Fruit fly (Drosophila melanogaster): Measurements from ENCODE around the gene GstO3.

The GstO3 gene

DNA sequence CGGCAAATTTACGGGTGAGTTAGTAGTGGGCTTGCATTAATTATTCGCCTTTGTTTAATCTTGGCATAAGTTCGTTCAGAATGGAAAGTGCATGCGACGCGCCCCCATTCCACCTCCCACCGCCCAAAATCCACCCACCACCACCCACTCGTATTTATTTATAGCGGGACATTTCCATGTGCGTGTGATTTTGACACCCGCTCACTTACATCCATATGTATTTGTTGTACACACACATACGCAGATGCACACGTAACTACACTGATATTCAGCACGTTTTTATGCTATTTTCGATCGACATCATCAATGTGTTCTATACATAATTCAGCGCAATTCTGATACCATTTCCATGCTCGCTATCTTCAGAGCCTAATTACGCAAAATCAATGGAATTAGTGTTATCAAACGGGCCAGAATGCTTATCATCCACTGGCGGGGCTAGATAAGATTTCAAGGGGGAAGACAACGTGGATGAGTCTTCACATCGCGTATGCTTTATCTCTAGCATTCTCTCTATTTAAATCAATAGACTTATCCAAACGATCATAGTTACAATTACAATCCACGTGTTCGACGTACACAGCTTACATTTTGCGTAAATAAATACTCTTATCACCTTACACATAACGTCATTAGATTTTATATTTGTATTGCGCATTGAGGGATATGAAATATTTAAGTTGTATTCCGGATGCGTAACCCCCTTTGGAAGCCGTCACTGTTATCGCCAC is 7.2 kb downstream of the GstO3 start:
- TF ChIP-seq ovo (GFP tag; optimal IDR thresholded peaks at IDR 0.05) (peak; percentile 74), CG7045 (GFP tag; optimal IDR thresholded peaks at IDR 0.05) (peak; percentile 7), cic (GFP tag; optimal IDR thresholded peaks at IDR 0.05) (peak; percentile 18), kay (GFP tag; ENCODE audit: borderline replicate concordance) (peak; percentile 92), Mnt (GFP tag; optimal IDR thresholded peaks at IDR 0.05) (peak; percentile 53), CG33017 (tag; optimal IDR thresholded peaks at IDR 0.05) (no peak), CG1620 (GFP tag; optimal IDR thresholded peaks at IDR 0.05) (no peak), CG12768 (GFP tag; optimal IDR thresholded peaks at IDR 0.05) (no peak), CG7101 (tag; optimal IDR thresholded peaks at IDR 0.05) (no peak), Clk (GFP tag; optimal IDR thresholded peaks at IDR 0.05) (no peak), Crg-1 (GFP tag; optimal IDR thresholded peaks at IDR 0.05) (peak; percentile 8), pad (GFP tag; optimal IDR thresholded peaks at IDR 0.05) (no peak)

DNA sequence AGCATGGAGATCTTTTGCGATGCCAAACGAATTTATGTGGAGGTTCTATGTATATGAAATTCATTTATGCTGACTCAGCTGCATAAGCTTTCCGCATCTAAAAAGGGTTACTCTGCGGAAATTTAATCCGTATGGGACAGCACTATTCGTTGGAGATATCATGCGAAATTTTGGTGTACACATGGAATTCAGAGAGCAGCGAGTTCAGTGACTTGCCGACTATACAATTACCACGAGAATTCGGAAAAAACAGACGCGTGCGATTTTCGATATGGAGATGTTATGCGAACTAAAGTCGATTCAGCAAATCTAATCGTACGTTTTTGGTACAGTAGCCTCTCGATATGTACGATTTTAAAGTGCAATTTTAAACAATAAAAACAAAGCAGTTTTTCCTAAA is 9.1 kb downstream of the GstO3 start:
- TF ChIP-seq CG7101 (tag; optimal IDR thresholded peaks at IDR 0.05) (no peak), cic (GFP tag; optimal IDR thresholded peaks at IDR 0.05) (no peak), toe (GFP tag; optimal IDR thresholded peaks at IDR 0.05) (no peak), tj (GFP tag; optimal IDR thresholded peaks at IDR 0.05) (peak; percentile 97), Hr96 (GFP tag; optimal IDR thresholded peaks at IDR 0.05) (no peak)

DNA sequence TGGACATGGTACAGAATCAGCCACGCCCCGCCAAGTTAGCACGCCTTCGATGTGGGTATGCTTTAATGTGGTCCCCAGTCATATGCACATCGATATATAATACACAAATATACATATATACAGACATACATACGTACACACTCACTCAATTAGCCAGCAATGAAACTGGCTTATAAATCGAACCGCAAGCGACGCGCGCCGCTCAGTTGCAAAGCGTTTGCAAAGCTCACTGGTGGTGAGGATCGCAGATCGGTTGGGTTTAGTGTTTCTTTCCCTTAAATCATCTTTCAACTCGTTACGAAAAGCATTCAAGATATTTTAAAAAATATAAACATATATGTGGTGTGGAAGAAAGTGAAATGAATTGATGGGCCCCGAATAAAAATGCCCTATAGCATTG is 9.9 kb downstream of the GstO3 start:
- peak; percentile 4 for TF ChIP-seq bab1 (GFP tag; optimal IDR thresholded peaks at IDR 0.05)
- TF ChIP-seq ovo (GFP tag; optimal IDR thresholded peaks at IDR 0.05) = no peak

DNA sequence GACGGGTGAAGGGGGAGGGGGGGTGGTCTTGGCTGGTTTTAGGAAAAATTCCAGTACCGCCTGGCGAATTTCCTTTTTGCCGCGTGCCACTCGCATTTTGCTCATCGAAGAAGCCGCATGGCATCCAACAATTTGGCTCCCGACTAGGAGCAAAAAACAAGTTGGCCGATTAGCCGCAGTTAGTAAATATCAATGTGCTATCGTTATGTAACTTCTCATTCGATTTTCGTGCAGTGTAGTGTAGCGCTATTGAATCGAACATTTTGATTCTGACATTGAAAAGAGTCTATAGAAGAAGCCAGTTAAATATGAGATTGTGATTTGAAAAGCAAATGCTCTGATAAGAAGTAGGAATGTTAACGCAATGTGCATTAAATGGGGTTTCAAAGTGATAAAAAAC is 11.0 kb downstream of the GstO3 start:
- no peak for TF ChIP-seq CG11617 (GFP tag; optimal IDR thresholded peaks at IDR 0.05)
- no peak for TF ChIP-seq cic (GFP tag; optimal IDR thresholded peaks at IDR 0.05)
- TF ChIP-seq pad (GFP tag; optimal IDR thresholded peaks at IDR 0.05) = no peak
- TF ChIP-seq cnc (optimal IDR thresholded peaks at IDR 0.05) = no peak
- TF ChIP-seq tj (GFP tag; optimal IDR thresholded peaks at IDR 0.05) = no peak
- TF ChIP-seq bab1 (GFP tag; optimal IDR thresholded peaks at IDR 0.05) = no peak
- no peak for TF ChIP-seq CG1620 (GFP tag; optimal IDR thresholded peaks at IDR 0.05)
- TF ChIP-seq CG5204 (GFP tag; optimal IDR thresholded peaks at IDR 0.05) = no peak
- no peak for TF ChIP-seq CG14711 (tag; optimal IDR thresholded peaks at IDR 0.05)
- TF ChIP-seq CG7101 (tag; optimal IDR thresholded peaks at IDR 0.05) = no peak
- no peak for TF ChIP-seq Clk (GFP tag; optimal IDR thresholded peaks at IDR 0.05)
- TF ChIP-seq CG33017 (tag; optimal IDR thresholded peaks at IDR 0.05) = no peak
- no peak for TF ChIP-seq kay (GFP tag; ENCODE audit: borderline replicate concordance)
- TF ChIP-seq CG12768 (GFP tag; optimal IDR thresholded peaks at IDR 0.05) = no peak
- no peak for TF ChIP-seq Mnt (GFP tag; optimal IDR thresholded peaks at IDR 0.05)
- no peak for TF ChIP-seq Hr96 (GFP tag; optimal IDR thresholded peaks at IDR 0.05)
- no peak for TF ChIP-seq ovo (GFP tag; optimal IDR thresholded peaks at IDR 0.05)
- no peak for TF ChIP-seq CG7045 (GFP tag; optimal IDR thresholded peaks at IDR 0.05)

DNA sequence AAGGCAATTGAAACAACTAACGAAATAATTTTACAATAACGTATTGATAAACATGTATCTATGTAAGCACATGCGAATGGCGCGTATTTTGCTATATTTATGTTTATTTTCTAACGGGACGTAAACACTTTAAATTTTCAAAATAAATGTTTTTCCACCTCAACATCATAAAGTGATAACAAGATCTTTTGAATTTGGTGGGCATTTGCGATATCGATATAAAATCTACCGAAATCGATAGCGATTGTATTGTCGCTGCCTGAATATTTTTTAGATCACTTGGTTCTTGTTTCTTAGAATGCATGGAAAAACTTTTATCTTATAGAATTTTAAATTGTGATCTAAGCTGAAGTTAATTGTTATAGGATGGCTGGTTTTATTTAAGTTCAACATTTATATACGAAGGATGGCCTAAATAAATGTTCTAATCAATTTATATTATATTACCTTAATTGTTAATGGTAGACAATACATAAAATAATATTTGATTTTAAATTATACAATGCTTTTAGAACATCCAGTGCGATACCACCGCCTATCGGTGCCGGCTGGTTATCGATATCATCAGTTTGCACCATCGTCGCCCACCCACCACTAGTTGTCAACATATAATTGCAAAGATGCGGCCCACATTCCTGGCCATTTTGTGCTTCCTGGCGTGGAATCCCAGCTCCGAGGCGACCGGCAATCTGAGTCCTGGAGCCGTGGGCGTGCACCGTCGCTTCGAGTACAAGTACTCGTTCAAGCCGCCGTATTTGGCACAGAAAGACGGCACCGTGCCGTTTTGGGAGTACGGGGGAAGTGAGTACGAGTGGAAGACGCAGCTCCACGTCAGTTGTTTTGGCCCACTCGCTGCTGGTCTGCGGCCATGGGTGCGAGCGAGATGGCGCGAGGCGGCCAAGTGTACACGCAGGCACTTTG is 16.0 kb downstream of the GstO3 start, which contains the start of gene ergic53:
Gene ergic53 (plus strand): TSS at position 592 of the 921 bp plus-strand sequence.
- TF ChIP-seq cnc (optimal IDR thresholded peaks at IDR 0.05) (no peak), Clk (GFP tag; optimal IDR thresholded peaks at IDR 0.05) (no peak), CG14711 (tag; optimal IDR thresholded peaks at IDR 0.05) (no peak), cic (GFP tag; optimal IDR thresholded peaks at IDR 0.05) (no peak), pad (GFP tag; optimal IDR thresholded peaks at IDR 0.05) (no peak), Hr96 (GFP tag; optimal IDR thresholded peaks at IDR 0.05) (no peak), ovo (GFP tag; optimal IDR thresholded peaks at IDR 0.05) (no peak), CG1620 (GFP tag; optimal IDR thresholded peaks at IDR 0.05) (no peak), toe (GFP tag; optimal IDR thresholded peaks at IDR 0.05) (no peak), CG7045 (GFP tag; optimal IDR thresholded peaks at IDR 0.05) (no peak), CG33017 (tag; optimal IDR thresholded peaks at IDR 0.05) (no peak), tj (GFP tag; optimal IDR thresholded peaks at IDR 0.05) (peak; percentile 45), Mnt (GFP tag; optimal IDR thresholded peaks at IDR 0.05) (peak; percentile 68), CG7101 (tag; optimal IDR thresholded peaks at IDR 0.05) (no peak), CG11617 (GFP tag; optimal IDR thresholded peaks at IDR 0.05) (peak; percentile 34), CG5204 (GFP tag; optimal IDR thresholded peaks at IDR 0.05) (no peak), CG12768 (GFP tag; optimal IDR thresholded peaks at IDR 0.05) (peak; percentile 46), kay (GFP tag; ENCODE audit: borderline replicate concordance) (no peak), bab1 (GFP tag; optimal IDR thresholded peaks at IDR 0.05) (peak; percentile 1), Crg-1 (GFP tag; optimal IDR thresholded peaks at IDR 0.05) (no peak)

DNA sequence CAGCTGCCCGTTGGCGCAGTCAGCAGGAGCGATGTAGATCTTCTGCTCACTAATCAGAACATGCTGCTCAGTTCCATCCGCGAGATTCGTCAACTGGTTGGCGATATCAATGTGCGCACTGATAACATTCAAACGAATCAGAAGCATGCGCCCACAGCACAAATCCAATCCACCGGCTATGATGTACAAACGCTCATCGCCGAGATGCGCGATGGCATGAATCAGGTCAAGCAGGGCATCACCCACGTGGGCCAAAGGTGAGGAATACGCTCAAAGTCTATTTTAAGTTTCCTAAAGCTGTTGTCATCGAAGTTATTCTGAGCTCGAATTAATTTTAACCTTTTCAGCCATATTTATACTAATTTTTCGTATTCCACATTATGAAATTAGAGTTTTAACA is 17.7 kb downstream of the GstO3 start:
- TF ChIP-seq CG14711 (tag; optimal IDR thresholded peaks at IDR 0.05) = no peak
- no peak for TF ChIP-seq CG12768 (GFP tag; optimal IDR thresholded peaks at IDR 0.05)
- TF ChIP-seq Clk (GFP tag; optimal IDR thresholded peaks at IDR 0.05) = no peak
- TF ChIP-seq Mnt (GFP tag; optimal IDR thresholded peaks at IDR 0.05) = no peak
- TF ChIP-seq pad (GFP tag; optimal IDR thresholded peaks at IDR 0.05) = no peak
- TF ChIP-seq cnc (optimal IDR thresholded peaks at IDR 0.05) = no peak
- no peak for TF ChIP-seq CG7101 (tag; optimal IDR thresholded peaks at IDR 0.05)
- no peak for TF ChIP-seq bab1 (GFP tag; optimal IDR thresholded peaks at IDR 0.05)
- no peak for TF ChIP-seq CG33017 (tag; optimal IDR thresholded peaks at IDR 0.05)
- no peak for TF ChIP-seq Crg-1 (GFP tag; optimal IDR thresholded peaks at IDR 0.05)
- no peak for TF ChIP-seq CG11617 (GFP tag; optimal IDR thresholded peaks at IDR 0.05)
- TF ChIP-seq toe (GFP tag; optimal IDR thresholded peaks at IDR 0.05) = no peak
- TF ChIP-seq cic (GFP tag; optimal IDR thresholded peaks at IDR 0.05) = no peak
- no peak for TF ChIP-seq kay (GFP tag; ENCODE audit: borderline replicate concordance)
- TF ChIP-seq CG5204 (GFP tag; optimal IDR thresholded peaks at IDR 0.05) = no peak
- TF ChIP-seq CG1620 (GFP tag; optimal IDR thresholded peaks at IDR 0.05) = no peak
- TF ChIP-seq ovo (GFP tag; optimal IDR thresholded peaks at IDR 0.05) = no peak
- TF ChIP-seq tj (GFP tag; optimal IDR thresholded peaks at IDR 0.05) = no peak
- no peak for TF ChIP-seq Hr96 (GFP tag; optimal IDR thresholded peaks at IDR 0.05)

Data from whole organism, adult.